Fruit fly (Drosophila melanogaster) whole organism, embryonic: ENCODE measurements around the gene CG8173.
A peak's percentile ranks its signal among the peaks of the same experiment; 100 is the strongest.

ENCODE experiments used
- Ada2b ChIP-seq: fragments of 200-800 bp; sonication (Bioruptor generic); IDR thresholded peaks from 2 replicates; pipeline ENCODE4 v1.3.6; 2022; ENCODE audit warnings: missing biosample characterization, missing genetic modification characterization
- Bgb ChIP-seq: fragments of 200-800 bp; sonication (Bioruptor generic); IDR thresholded peaks from 2 replicates; pipeline ENCODE4 v1.3.6; 2022; ENCODE audit warnings: missing biosample characterization, missing genetic modification characterization; ENCODE audit not compliant: partially characterized antibody
- CG10209 ChIP-seq: fragments of 200-800 bp; sonication (Bioruptor generic); optimal IDR thresholded peaks from 3 replicates; lab custom pipeline; 2017; ENCODE audit warnings: missing biosample characterization, mild to moderate bottlenecking, missing genetic modification characterization, missing genetic modification reagents
- CG10366 ChIP-seq: fragments of 200-800 bp; sonication (Bioruptor generic); IDR thresholded peaks from 2 replicates; pipeline ENCODE4 v1.3.6; 2022; ENCODE audit warnings: missing biosample characterization, missing genetic modification characterization
- CG10462 ChIP-seq: fragments of 200-800 bp; sonication (Bioruptor generic); optimal IDR thresholded peaks from 2 replicates; lab custom pipeline; 2016; ENCODE audit warnings: missing biosample characterization, missing genetic modification characterization
- CG11696 ChIP-seq: fragments of 200-800 bp; sonication (Bioruptor generic); IDR thresholded peaks from 2 replicates; pipeline ENCODE4 v1.3.6; 2022; ENCODE audit warnings: missing biosample characterization, missing genetic modification characterization
- CG12659 ChIP-seq: fragments of 200-800 bp; sonication (Bioruptor generic); optimal IDR thresholded peaks from 3 replicates; lab custom pipeline; 2017; ENCODE audit warnings: mild to moderate bottlenecking, missing biosample characterization, missing genetic modification reagents, missing genetic modification characterization
- CG13894 ChIP-seq: fragments of 200-800 bp; sonication (Bioruptor generic); optimal IDR thresholded peaks from 3 replicates; lab custom pipeline; 2018; ENCODE audit warnings: missing biosample characterization, mild to moderate bottlenecking, missing genetic modification characterization, moderate library complexity
- CG15601 ChIP-seq: fragments of 200-800 bp; sonication (Bioruptor generic); optimal IDR thresholded peaks from 3 replicates; lab custom pipeline; 2019; ENCODE audit warnings: missing biosample characterization, mild to moderate bottlenecking, missing genetic modification characterization, moderate library complexity
- CG1603 ChIP-seq: fragments of 200-800 bp; sonication (Bioruptor generic); optimal IDR thresholded peaks from 2 replicates; lab custom pipeline; 2019; ENCODE audit warnings: missing biosample characterization, mild to moderate bottlenecking, missing genetic modification characterization, moderate library complexity
- CG1647 ChIP-seq: fragments of 200-800 bp; sonication (Bioruptor generic); optimal IDR thresholded peaks from 3 replicates; lab custom pipeline; 2016; ENCODE audit warnings: missing biosample characterization, missing genetic modification characterization
- CG17359 ChIP-seq: fragments of 200-800 bp; sonication (Bioruptor generic); optimal IDR thresholded peaks from 3 replicates; lab custom pipeline; 2018; ENCODE audit warnings: missing biosample characterization, mild to moderate bottlenecking, missing genetic modification characterization, moderate library complexity
- CG2712 ChIP-seq: fragments of 200-800 bp; optimal IDR thresholded peaks from 3 replicates; lab custom pipeline; 2019; ENCODE audit warnings: missing biosample characterization, mild to moderate bottlenecking, missing genetic modification characterization, moderate library complexity
- CG31365 ChIP-seq: fragments of 200-800 bp; sonication (Bioruptor generic); optimal IDR thresholded peaks from 2 replicates; lab custom pipeline; 2018; ENCODE audit warnings: missing biosample characterization, mild to moderate bottlenecking, missing genetic modification characterization
- CG32532 ChIP-seq: fragments of 200-800 bp; sonication (Bioruptor generic); IDR thresholded peaks from 2 replicates; pipeline ENCODE4 v1.3.6; 2022; ENCODE audit warnings: missing biosample characterization, missing genetic modification characterization
- CG3407 ChIP-seq: fragments of 200-800 bp; sonication (Bioruptor generic); optimal IDR thresholded peaks from 2 replicates; lab custom pipeline; 2018; ENCODE audit warnings: missing biosample characterization, mild to moderate bottlenecking, missing genetic modification characterization
- CG4282 ChIP-seq: fragments of 200-800 bp; sonication (Bioruptor generic); optimal IDR thresholded peaks from 2 replicates; lab custom pipeline; 2016; ENCODE audit warnings: missing biosample characterization, missing genetic modification characterization
- CG4424 ChIP-seq: fragments of 200-800 bp; sonication (Bioruptor generic); optimal IDR thresholded peaks from 3 replicates; lab custom pipeline; 2016; ENCODE audit warnings: missing biosample characterization, missing genetic modification characterization
- CG4820 ChIP-seq: fragments of 200-800 bp; sonication (Bioruptor generic); optimal IDR thresholded peaks from 3 replicates; lab custom pipeline; 2016; ENCODE audit warnings: missing biosample characterization, missing genetic modification characterization
- CG5180 ChIP-seq: fragments of 200-800 bp; sonication (Bioruptor generic); optimal IDR thresholded peaks from 3 replicates; lab custom pipeline; 2017; ENCODE audit warnings: missing biosample characterization, missing genetic modification characterization, mild to moderate bottlenecking, moderate library complexity, missing genetic modification reagents
- CG6272 ChIP-seq: fragments of 200-800 bp; sonication (Bioruptor generic); IDR thresholded peaks from 2 replicates; pipeline ENCODE4 v1.3.6; 2022; ENCODE audit warnings: missing biosample characterization, missing genetic modification characterization
- CG8944 ChIP-seq: fragments of 200-800 bp; sonication (Bioruptor generic); optimal IDR thresholded peaks from 3 replicates; lab custom pipeline; 2016; ENCODE audit warnings: missing biosample characterization, missing genetic modification characterization
- CG9876 ChIP-seq: fragments of 200-800 bp; sonication (Bioruptor generic); optimal IDR thresholded peaks from 2 replicates; lab custom pipeline; 2016; ENCODE audit warnings: missing biosample characterization, missing genetic modification characterization
- E2f2 ChIP-seq: fragments of 200-800 bp; sonication (Bioruptor generic); IDR thresholded peaks from 2 replicates; pipeline ENCODE4 v1.3.6; 2022; ENCODE audit warnings: missing biosample characterization, missing genetic modification characterization
- Gsc ChIP-seq: fragments of 200-800 bp; sonication (Bioruptor generic); IDR thresholded peaks from 2 replicates; pipeline ENCODE4 v1.3.6; 2022; ENCODE audit warnings: missing biosample characterization, missing genetic modification characterization
- HHEX ChIP-seq: fragments of 200-800 bp; sonication (Bioruptor generic); optimal IDR thresholded peaks from 3 replicates; lab custom pipeline; 2017; ENCODE audit warnings: missing biosample characterization, mild to moderate bottlenecking, missing genetic modification characterization, missing genetic modification reagents
- HmgZ ChIP-seq: fragments of 200-800 bp; sonication (Bioruptor generic); optimal IDR thresholded peaks from 2 replicates; lab custom pipeline; 2018; ENCODE audit warnings: missing biosample characterization, mild to moderate bottlenecking, missing genetic modification characterization
- Meics ChIP-seq: fragments of 200-800 bp; sonication (Bioruptor generic); optimal IDR thresholded peaks from 2 replicates; lab custom pipeline; 2017; ENCODE audit warnings: missing biosample characterization, mild to moderate bottlenecking, missing genetic modification characterization
- Pdp1 ChIP-seq, 2 experiments: fragments of 200-800 bp; sonication (Bioruptor generic); optimal IDR thresholded peaks; 3 replicates each; lab custom pipeline; 2016; ENCODE audit warnings: missing biosample characterization in 2 of 2, missing genetic modification characterization in 2 of 2, mild to moderate bottlenecking in 1 of 2, moderate library complexity in 1 of 2
- Xbp1 ChIP-seq: fragments of 200-800 bp; sonication (Bioruptor generic); optimal IDR thresholded peaks from 3 replicates; lab custom pipeline; 2016; ENCODE audit warnings: missing biosample characterization, mild to moderate bottlenecking, missing genetic modification characterization
- amos ChIP-seq: fragments of 200-800 bp; sonication (Bioruptor generic); IDR thresholded peaks from 2 replicates; pipeline ENCODE4 v1.3.6; 2022; ENCODE audit warnings: missing biosample characterization, missing genetic modification characterization; ENCODE audit not compliant: partially characterized antibody
- exex ChIP-seq: fragments of 200-800 bp; sonication (Bioruptor generic); optimal IDR thresholded peaks from 4 replicates; lab custom pipeline; 2018; ENCODE audit warnings: missing biosample characterization, mild to moderate bottlenecking, missing genetic modification characterization, moderate library complexity
- eyg ChIP-seq: fragments of 200-800 bp; sonication (Bioruptor generic); optimal IDR thresholded peaks from 3 replicates; lab custom pipeline; 2016; ENCODE audit warnings: missing biosample characterization, missing genetic modification characterization
- gce ChIP-seq: fragments of 200-800 bp; sonication (Bioruptor generic); IDR thresholded peaks from 3 replicates; pipeline ENCODE4 v1.3.6; 2022; ENCODE audit warnings: missing biosample characterization, missing genetic modification characterization
- jumu ChIP-seq: fragments of 200-800 bp; sonication (Bioruptor generic); optimal IDR thresholded peaks from 3 replicates; lab custom pipeline; 2016; ENCODE audit warnings: missing biosample characterization, missing genetic modification characterization
- kay ChIP-seq: fragments of 200-800 bp; sonication (Bioruptor generic); optimal IDR thresholded peaks from 2 replicates; lab custom pipeline; 2016; ENCODE audit warnings: missing biosample characterization, missing genetic modification characterization
- maf-S ChIP-seq: fragments of 200-800 bp; sonication (Bioruptor generic); optimal IDR thresholded peaks from 2 replicates; lab custom pipeline; 2016; ENCODE audit warnings: missing biosample characterization, missing genetic modification characterization
- pros ChIP-seq: fragments of 200-800 bp; sonication (Bioruptor generic); optimal IDR thresholded peaks from 3 replicates; lab custom pipeline; 2019; ENCODE audit warnings: missing biosample characterization, mild to moderate bottlenecking, missing genetic modification characterization, moderate library complexity
- rib ChIP-seq: fragments of 200-800 bp; sonication (Bioruptor generic); IDR thresholded peaks from 2 replicates; pipeline ENCODE4 v1.3.6; 2022; ENCODE audit warnings: missing biosample characterization, missing genetic modification characterization
- row ChIP-seq: fragments of 200-800 bp; sonication (Bioruptor generic); IDR thresholded peaks from 3 replicates; pipeline ENCODE4 v1.3.6; 2022; ENCODE audit warnings: missing biosample characterization, missing genetic modification characterization
- run ChIP-seq: fragments of 200-800 bp; sonication (Bioruptor generic); optimal IDR thresholded peaks from 3 replicates; lab custom pipeline; 2018; ENCODE audit warnings: missing biosample characterization, mild to moderate bottlenecking, missing genetic modification characterization
- salm ChIP-seq: fragments of 200-800 bp; sonication (Bioruptor generic); optimal IDR thresholded peaks from 2 replicates; lab custom pipeline; 2018; ENCODE audit warnings: missing biosample characterization, mild to moderate bottlenecking, missing genetic modification characterization
- sim ChIP-seq: fragments of 200-800 bp; sonication (Bioruptor generic); IDR thresholded peaks from 2 replicates; pipeline ENCODE4 v1.3.6; 2022; ENCODE audit warnings: missing biosample characterization, missing genetic modification characterization
- so ChIP-seq: fragments of 200-800 bp; sonication (Bioruptor generic); IDR thresholded peaks from 3 replicates; pipeline ENCODE4 v1.3.6; 2022; ENCODE audit warnings: missing biosample characterization, missing genetic modification characterization
- sob ChIP-seq: fragments of 200-800 bp; sonication (Bioruptor generic); IDR thresholded peaks from 2 replicates; pipeline ENCODE4 v1.3.6; 2022; ENCODE audit warnings: missing biosample characterization, missing genetic modification characterization
- sug ChIP-seq: fragments of 200-800 bp; optimal IDR thresholded peaks from 2 replicates; lab custom pipeline; 2019; ENCODE audit warnings: missing biosample characterization, mild to moderate bottlenecking, missing genetic modification characterization, moderate library complexity
- tll ChIP-seq, 2 experiments: fragments of 200-800 bp in 1 of 2; fragments of >200 bp in 1 of 2; sonication (Bioruptor generic) in 1 of 2; optimal IDR thresholded peaks; 2 replicates each; lab custom pipeline; 2017 to 2019; ENCODE audit warnings: missing biosample characterization in 2 of 2, missing genetic modification characterization in 2 of 2, mild to moderate bottlenecking in 1 of 2, moderate library complexity in 1 of 2
- toy ChIP-seq: fragments of 200-800 bp; sonication (Bioruptor generic); IDR thresholded peaks from 2 replicates; pipeline ENCODE4 v1.3.6; 2022; ENCODE audit warnings: missing biosample characterization, missing genetic modification characterization
- tup ChIP-seq: fragments of 200-800 bp; sonication (Bioruptor generic); optimal IDR thresholded peaks from 2 replicates; lab custom pipeline; 2016; ENCODE audit warnings: missing biosample characterization, mild to moderate bottlenecking, missing genetic modification characterization, moderate library complexity
- z ChIP-seq: fragments of 200-800 bp; sonication (Bioruptor generic); IDR thresholded peaks from 3 replicates; pipeline ENCODE4 v1.3.6; 2022; ENCODE audit warnings: missing biosample characterization, missing genetic modification characterization
- zen2 ChIP-seq: fragments of 200-800 bp; sonication (Bioruptor generic); IDR thresholded peaks from 3 replicates; pipeline ENCODE4 v1.3.6; 2022; ENCODE audit warnings: missing biosample characterization, missing genetic modification characterization; ENCODE audit not compliant: partially characterized antibody

The CG8173 gene

DNA sequence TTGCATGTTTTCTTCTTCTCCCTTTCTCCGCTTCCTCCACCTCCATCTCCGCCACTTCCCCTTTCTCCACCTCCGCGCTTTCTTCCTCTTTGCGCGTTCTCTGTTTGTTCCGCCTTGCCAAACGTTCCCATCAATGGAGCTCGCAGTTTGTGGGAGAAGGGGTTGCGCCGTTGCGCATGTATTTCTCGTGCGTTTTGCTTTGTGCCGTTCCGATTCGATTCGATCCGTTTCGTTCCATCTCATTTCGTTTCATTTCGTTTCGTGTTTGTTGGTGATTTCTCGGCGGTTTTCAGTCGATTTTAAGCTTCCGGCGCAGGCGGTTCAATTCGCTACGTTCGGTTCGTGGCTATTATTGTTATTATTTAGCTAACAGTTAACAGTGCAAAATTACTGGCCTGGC is 13.5 kb upstream of the CG8173 start (continued):
- TF ChIP-seq CG17359 (tag; lab: Kevin White, UChicago) (no peak), CG2712 (no peak), CG4424 (no peak), so (GFP tag; lab: Robert Waterston, UW) (0 out of 3 replicates have a peak, but pooled peaks have one; percentile 10), pros (GFP tag; lab: Kevin White, UChicago) (peak; percentile 56), toy (GFP tag; lab: Robert Waterston, UW) (no peak), CG5180 (GFP tag; lab: Kevin White, UChicago) (no peak), amos (GFP tag; lab: Robert Waterston, UW) (peak; percentile 16; the same call in 1 of the 2 replicates), CG10366 (no peak), CG10209 (GFP tag; lab: Kevin White, UChicago) (no peak), CG32532 (GFP tag; lab: Robert Waterston, UW) (no peak), HmgZ (tag; lab: Kevin White, UChicago) (no peak), Meics (GFP tag; lab: Kevin White, UChicago) (peak; percentile 14), CG8944 (GFP tag; lab: Kevin White, UChicago) (no peak), CG1647 (no peak), rib (GFP tag; lab: Robert Waterston, UW) (peak; percentile 51; the same call in 1 of the 2 replicates), CG13894 (tag; lab: Kevin White, UChicago) (peak; percentile 8), HHEX (GFP tag; lab: Kevin White, UChicago) (no peak), sim (GFP tag; lab: Robert Waterston, UW) (no peak), sug (tag; lab: Kevin White, UChicago) (no peak), CG4820 (no peak), CG31365 (tag; lab: Kevin White, UChicago) (no peak), Pdp1 (GFP tag; optimal IDR thresholded peaks at IDR 0.05; lab: Kevin White, UChicago) (peak in 1 of 2 experiments; percentile 20), sob (GFP tag; lab: Robert Waterston, UW) (0 out of 2 replicates have a peak, but pooled peaks have one; percentile 8), row (no peak; the same call in 2 of the 3 replicates), z (no peak), CG11696 (GFP tag; lab: Robert Waterston, UW) (no peak), gce (no peak), jumu (GFP tag; lab: Kevin White, UChicago) (no peak), zen2 (no peak), tup (GFP tag; lab: Kevin White, UChicago) (no peak), tll (GFP tag; optimal IDR thresholded peaks at IDR 0.05; lab: Kevin White, UChicago) (no peak), run (tag; lab: Kevin White, UChicago) (no peak), CG3407 (GFP tag; lab: Kevin White, UChicago) (no peak), CG15601 (tag; lab: Kevin White, UChicago) (no peak), exex (tag; lab: Kevin White, UChicago) (no peak), maf-S (GFP tag; lab: Kevin White, UChicago) (no peak), CG1603 (peak; percentile 35), Bgb (peak; percentile 27; the same call in 1 of the 2 replicates), Gsc (GFP tag; lab: Robert Waterston, UW) (no peak), CG4282 (GFP tag; lab: Kevin White, UChicago) (no peak), CG6272 (no peak), CG12659 (peak; percentile 20), salm (tag; lab: Kevin White, UChicago) (no peak), Ada2b (GFP tag; lab: Robert Waterston, UW) (no peak), Xbp1 (GFP tag; lab: Kevin White, UChicago) (no peak), CG9876 (GFP tag; lab: Kevin White, UChicago) (no peak), kay (GFP tag; lab: Kevin White, UChicago) (no peak), eyg (GFP tag; lab: Kevin White, UChicago) (no peak), CG10462 (GFP tag; lab: Kevin White, UChicago) (no peak), E2f2 (GFP tag; lab: Robert Waterston, UW) (no peak)
